Worm (Caenorhabditis elegans): ENCODE measurements around the gene T05B9.1.

DNA sequence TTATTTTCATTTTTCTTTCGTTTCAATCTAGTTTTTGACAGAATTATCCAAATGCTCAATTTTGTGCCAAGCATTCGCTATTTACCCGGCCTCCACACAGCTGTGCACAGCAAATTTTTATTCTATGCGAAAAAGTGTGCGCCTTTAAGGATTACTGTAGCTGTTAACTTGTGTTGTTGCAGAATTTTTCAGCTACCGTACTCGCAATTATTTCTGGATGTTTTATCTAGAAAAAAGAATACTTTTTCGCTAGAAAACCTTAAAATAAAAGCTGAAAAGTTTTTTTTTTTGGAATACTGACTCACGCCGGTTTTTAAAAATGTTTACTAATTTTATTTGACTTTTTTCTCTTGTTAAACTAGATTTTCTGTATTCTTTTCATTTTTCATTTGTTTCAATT lies 19.5 kb downstream of the T05B9.1 start:
- TF ChIP-seq pax-3 (tag; optimal IDR thresholded peaks at IDR 0.05) (no peak), elt-3 (tag; optimal IDR thresholded peaks at IDR 0.05) (no peak), nhr-77 (tag; optimal IDR thresholded peaks at IDR 0.05) (no peak), mdl-1 (tag; optimal IDR thresholded peaks at IDR 0.05) (no peak), ces-1 (GFP tag; optimal IDR thresholded peaks at IDR 0.05) (no peak), ztf-11 (tag; optimal IDR thresholded peaks at IDR 0.05) (no peak)

All from whole organism, L1 larva.